Worm (Caenorhabditis elegans) whole organism, early embryonic: ENCODE results near the gene ugt-67.

ENCODE experiments used
- B0310.2 ChIP-seq: sonication (generic microtip); optimal IDR thresholded peaks from 2 replicates; lab custom pipeline; 2016; ENCODE audit warnings: mild to moderate bottlenecking, missing genetic modification characterization, missing compliant biosample characterization
- ama-1 ChIP-seq: fragments of 150-350 bp; optimal IDR thresholded peaks from 2 replicates; lab custom pipeline; 2014
- ceh-13 ChIP-seq: fragments of 200-800 bp; sonication (Bioruptor generic); optimal IDR thresholded peaks from 2 replicates; lab custom pipeline; 2018; ENCODE audit warnings: mild to moderate bottlenecking, missing genetic modification characterization, missing compliant biosample characterization
- flt-1 ChIP-seq: fragments of 200-800 bp; sonication (Bioruptor generic); IDR thresholded peaks from 2 replicates; pipeline ENCODE4 v1.3.6; 2022; ENCODE audit warnings: missing genetic modification characterization, missing compliant biosample characterization
- pes-1 ChIP-seq: fragments of 200-800 bp; sonication (Bioruptor generic); IDR thresholded peaks from 2 replicates; pipeline ENCODE4 v1.3.6; 2022; ENCODE audit warnings: missing genetic modification reagents, missing genetic modification characterization, missing compliant biosample characterization
- scrt-1 ChIP-seq: fragments of 200-800 bp; sonication (Bioruptor generic); IDR thresholded peaks from 2 replicates; pipeline ENCODE4 v1.3.6; 2022; ENCODE audit warnings: missing genetic modification characterization, missing compliant biosample characterization
- tbx-11 ChIP-seq: fragments of 200-800 bp; sonication (Bioruptor generic); IDR thresholded peaks from 2 replicates; pipeline ENCODE4 v1.3.6; 2022; ENCODE audit warnings: missing genetic modification characterization, missing compliant biosample characterization
- tra-4 ChIP-seq: sonication (generic microtip); optimal IDR thresholded peaks from 2 replicates; lab custom pipeline; 2017; ENCODE audit warnings: missing genetic modification characterization, missing compliant biosample characterization

DNA sequence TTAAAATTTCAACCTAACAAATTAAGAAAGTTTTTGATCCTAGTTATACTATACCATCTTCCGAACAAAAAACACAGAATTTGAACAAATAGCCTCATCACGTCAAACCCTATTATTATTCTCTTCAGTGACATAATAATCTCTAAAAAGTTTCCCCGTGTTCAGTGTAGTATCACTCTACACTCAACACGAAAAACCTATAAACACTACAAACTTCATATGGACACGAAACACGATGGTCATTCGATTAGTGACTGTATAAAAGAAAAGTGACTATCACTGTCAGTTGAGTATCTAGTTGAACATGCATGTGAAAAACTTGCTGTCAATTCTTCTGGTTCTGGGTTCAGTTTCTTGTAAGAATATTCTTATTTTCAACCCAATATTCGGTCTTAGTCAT lies 2.5 kb downstream of the ugt-67 start, which contains the start of gene ugt-8:
- TF ChIP-seq ceh-13 (GFP tag; lab: Kevin White, UChicago) (no peak), ama-1 (lab: Kevin White, UChicago) (no peak), tra-4 (tag; lab: Kevin White, UChicago) (no peak), flt-1 (no peak), scrt-1 (no peak), tbx-11 (GFP tag; lab: Robert Waterston, UW) (no peak), pes-1 (no peak), B0310.2 (tag; lab: Kevin White, UChicago) (no peak)
